Worm (Caenorhabditis elegans) whole organism, midembryonic: ENCODE data around the gene klp-7.

Experiments
- T22C8.4 ChIP-seq: fragments of 200-800 bp; sonication (Bioruptor generic); IDR thresholded peaks from 2 replicates; pipeline ENCODE4 v1.3.6; 2022; ENCODE audit warnings: missing genetic modification characterization, missing compliant biosample characterization
- cog-1 ChIP-seq: sonication (generic microtip); optimal IDR thresholded peaks from 2 replicates; lab custom pipeline; 2016; ENCODE audit warnings: missing genetic modification characterization, missing compliant biosample characterization
- flt-1 ChIP-seq: fragments of 200-800 bp; sonication (Bioruptor generic); IDR thresholded peaks from 2 replicates; pipeline ENCODE4 v1.3.6; 2022; ENCODE audit warnings: missing genetic modification characterization, missing compliant biosample characterization
- tab-1 ChIP-seq: fragments of 200-800 bp; sonication (Bioruptor generic); IDR thresholded peaks from 2 replicates; pipeline ENCODE4 v1.3.6; 2022; ENCODE audit warnings: missing genetic modification characterization, missing compliant biosample characterization

- no peak for TF ChIP-seq flt-1
- no peak for TF ChIP-seq tab-1 (GFP tag; lab: Robert Waterston, UW)
- no peak for TF ChIP-seq T22C8.4 (GFP tag; lab: Robert Waterston, UW)
- TF ChIP-seq cog-1 (tag; lab: Kevin White, UChicago): no peak
These were observed 24.2 kb upstream of the klp-7 start, which contains the start of gene ptr-19 for ce11 chrIII:10781553-10781952.
